Worm (Caenorhabditis elegans) whole organism, L1 larva: ENCODE results near the gene ceeh-1.

ENCODE experiments used
- C04F5.9 ChIP-seq: sonication (generic microtip); optimal IDR thresholded peaks from 2 replicates; lab custom pipeline; 2016; ENCODE audit warnings: missing genetic modification characterization, missing compliant biosample characterization
- C16A3.4 ChIP-seq: fragments of 150-350 bp; optimal IDR thresholded peaks from 2 replicates; lab custom pipeline; 2014; ENCODE audit warnings: missing biosample characterization, missing genetic modification characterization
- F16B12.6 ChIP-seq: fragments of 150-350 bp; optimal IDR thresholded peaks from 2 replicates; lab custom pipeline; 2014; ENCODE audit warnings: missing biosample characterization, missing genetic modification characterization
- Y116A8C.19 ChIP-seq: sonication (generic microtip); optimal IDR thresholded peaks from 2 replicates; lab custom pipeline; 2016; ENCODE audit warnings: missing compliant biosample characterization, missing genetic modification characterization, borderline replicate concordance
- aha-1 ChIP-seq: fragments of 150-350 bp; optimal IDR thresholded peaks from 2 replicates; lab custom pipeline; 2014; ENCODE audit warnings: missing biosample characterization, missing genetic modification characterization
- alr-1 ChIP-seq: fragments of 200-800 bp; sonication (Bioruptor generic); optimal IDR thresholded peaks from 2 replicates; lab custom pipeline; 2018; ENCODE audit warnings: borderline replicate concordance, mild to moderate bottlenecking, missing genetic modification characterization, missing compliant biosample characterization
- ama-1 ChIP-seq: fragments of 150-350 bp; optimal IDR thresholded peaks from 2 replicates; lab custom pipeline; 2014
- ceh-8 ChIP-seq: fragments of 200-800 bp; sonication (Bioruptor generic); optimal IDR thresholded peaks from 2 replicates; lab custom pipeline; 2018; ENCODE audit warnings: mild to moderate bottlenecking, missing genetic modification characterization, moderate library complexity, missing compliant biosample characterization
- ceh-82 ChIP-seq, 3 experiments: fragments of 150-350 bp in 1 of 3; sonication (generic microtip) in 2 of 3; optimal IDR thresholded peaks; 2 replicates each; lab custom pipeline; 2014 to 2017; ENCODE audit warnings: missing biosample characterization in 3 of 3, missing genetic modification characterization in 3 of 3
- dpl-1 ChIP-seq, 3 experiments: fragments of 150-350 bp in 2 of 3; sonication (generic microtip) in 1 of 3; optimal IDR thresholded peaks; 2 replicates each; lab custom pipeline; 2014 to 2017; ENCODE audit warnings: missing biosample characterization in 3 of 3, missing genetic modification characterization in 3 of 3, missing genetic modification reagents in 3 of 3
- dsc-1 ChIP-seq: sonication (generic microtip); optimal IDR thresholded peaks from 2 replicates; lab custom pipeline; 2016; ENCODE audit warnings: mild to moderate bottlenecking, missing genetic modification characterization, missing compliant biosample characterization
- efl-1 ChIP-seq, 4 experiments: fragments of 150-350 bp; optimal IDR thresholded peaks in 3 of 4; peaks in 1 of 4; 1 replicate in 1 of 4; 2 replicates in 3 of 4; lab custom pipeline; 2014; ENCODE audit warnings: missing biosample characterization in 2 of 4, missing genetic modification characterization in 2 of 4, missing genetic modification reagents in 2 of 4
- efl-3 ChIP-seq: fragments of 200-800 bp; sonication (Bioruptor generic); optimal IDR thresholded peaks from 2 replicates; lab custom pipeline; 2018; ENCODE audit warnings: mild to moderate bottlenecking, missing genetic modification characterization, missing compliant biosample characterization
- egl-13 ChIP-seq: sonication (generic microtip); optimal IDR thresholded peaks from 2 replicates; lab custom pipeline; 2016; ENCODE audit warnings: missing genotype, missing genetic modification reagents, missing genetic modification characterization, missing compliant biosample characterization
- elt-2 ChIP-seq: sonication (generic microtip); optimal IDR thresholded peaks from 2 replicates; lab custom pipeline; 2016; ENCODE audit warnings: missing genetic modification characterization, mild to moderate bottlenecking, inconsistent platforms, missing compliant biosample characterization, missing genetic modification reagents
- elt-3 ChIP-seq, 6 experiments: fragments of 150-350 bp in 1 of 6; sonication (generic microtip); optimal IDR thresholded peaks; 2 replicates each; lab custom pipeline; 2017 to 2018; ENCODE audit warnings: missing biosample characterization in 6 of 6, missing genetic modification characterization in 6 of 6, inconsistent platforms in 1 of 6
- ets-5 ChIP-seq: fragments of 200-800 bp; sonication (Bioruptor generic); IDR thresholded peaks from 2 replicates; pipeline ENCODE4 v1.3.6; 2022; ENCODE audit warnings: missing genetic modification characterization, missing compliant biosample characterization
- fkh-10 ChIP-seq: sonication (generic microtip); optimal IDR thresholded peaks from 2 replicates; lab custom pipeline; 2017; ENCODE audit warnings: missing biosample characterization, missing genetic modification reagents, missing genetic modification characterization
- fkh-4 ChIP-seq: sonication (generic microtip); optimal IDR thresholded peaks from 2 replicates; lab custom pipeline; 2016; ENCODE audit warnings: missing compliant biosample characterization, missing genetic modification characterization, borderline replicate concordance
- hlh-4 ChIP-seq: sonication (generic microtip); optimal IDR thresholded peaks from 2 replicates; lab custom pipeline; 2016; ENCODE audit warnings: mild to moderate bottlenecking, missing genetic modification characterization, missing compliant biosample characterization
- irx-1 ChIP-seq: sonication (generic microtip); optimal IDR thresholded peaks from 2 replicates; lab custom pipeline; 2016; ENCODE audit warnings: missing genetic modification characterization, missing compliant biosample characterization
- isw-1 ChIP-seq: fragments of 200-800 bp; sonication (Bioruptor generic); IDR thresholded peaks from 2 replicates; pipeline ENCODE4 v1.3.6; 2022; ENCODE audit warnings: missing genetic modification characterization, missing compliant biosample characterization
- jun-1 ChIP-seq: fragments of 150-350 bp; optimal IDR thresholded peaks from 2 replicates; lab custom pipeline; 2014; ENCODE audit warnings: missing biosample characterization, missing genetic modification reagents, missing genetic modification characterization
- lin-14 ChIP-seq: fragments of 200-800 bp; sonication (Bioruptor generic); optimal IDR thresholded peaks from 2 replicates; lab custom pipeline; 2018; ENCODE audit warnings: mild to moderate bottlenecking, missing genetic modification characterization, moderate library complexity, missing compliant biosample characterization
- lin-15B ChIP-seq: fragments of 150-350 bp; sonication (generic microtip); optimal IDR thresholded peaks from 3 replicates; lab custom pipeline; 2014; ENCODE audit warnings: missing biosample characterization, missing genetic modification characterization
- lin-39 ChIP-seq: fragments of 150-350 bp; optimal IDR thresholded peaks from 2 replicates; lab custom pipeline; 2014; ENCODE audit warnings: missing biosample characterization, missing genetic modification reagents, missing genetic modification characterization
- lsy-2 ChIP-seq, 2 experiments: fragments of 150-350 bp; optimal IDR thresholded peaks; 2 replicates each; lab custom pipeline; 2014; ENCODE audit warnings: missing biosample characterization in 2 of 2, missing genetic modification characterization in 2 of 2
- mab-9 ChIP-seq: fragments of 200-800 bp; sonication (Bioruptor generic); IDR thresholded peaks from 2 replicates; pipeline ENCODE4 v1.3.6; 2022; ENCODE audit warnings: missing genetic modification reagents, missing genetic modification characterization, missing compliant biosample characterization
- mdl-1 ChIP-seq, 2 experiments: fragments of 150-350 bp; optimal IDR thresholded peaks; 2 replicates each; lab custom pipeline; 2014 to 2017; ENCODE audit warnings: missing biosample characterization in 2 of 2, missing genetic modification characterization in 2 of 2, inconsistent platforms in 1 of 2
- nhr-19 ChIP-seq: fragments of 200-800 bp; sonication (Bioruptor generic); conservative IDR thresholded peaks from 2 replicates; pipeline ENCODE4 v1.3.6; 2022; ENCODE audit warnings: missing genetic modification characterization, missing compliant biosample characterization
- nhr-20 ChIP-seq: sonication (generic microtip); optimal IDR thresholded peaks from 2 replicates; lab custom pipeline; 2016; ENCODE audit warnings: mild to moderate bottlenecking, missing genetic modification characterization, missing compliant biosample characterization
- nhr-237 ChIP-seq: fragments of 150-350 bp; optimal IDR thresholded peaks from 2 replicates; lab custom pipeline; 2014; ENCODE audit warnings: missing biosample characterization, missing genetic modification characterization
- nhr-77 ChIP-seq: fragments of 150-350 bp; optimal IDR thresholded peaks from 2 replicates; lab custom pipeline; 2014; ENCODE audit warnings: missing biosample characterization, missing genetic modification characterization
- nhr-90 ChIP-seq: sonication (generic microtip); optimal IDR thresholded peaks from 2 replicates; lab custom pipeline; 2016; ENCODE audit warnings: mild to moderate bottlenecking, missing genetic modification characterization, missing compliant biosample characterization; ENCODE audit not compliant: poor library complexity
- pag-3 ChIP-seq: sonication (generic microtip); optimal IDR thresholded peaks from 2 replicates; lab custom pipeline; 2017; ENCODE audit warnings: missing genetic modification characterization, mild to moderate bottlenecking, missing compliant biosample characterization, antibody characterized with exemption, borderline replicate concordance; ENCODE audit not compliant: insufficient read depth
- pax-3 ChIP-seq: fragments of 200-800 bp; sonication (Bioruptor generic); optimal IDR thresholded peaks from 2 replicates; lab custom pipeline; 2018; ENCODE audit warnings: mild to moderate bottlenecking, missing genetic modification characterization, moderate library complexity, missing compliant biosample characterization
- pqm-1 ChIP-seq: sonication (generic microtip); optimal IDR thresholded peaks from 3 replicates; lab custom pipeline; 2017; ENCODE audit warnings: missing biosample characterization, missing genetic modification characterization
- rnt-1 ChIP-seq: sonication (generic microtip); optimal IDR thresholded peaks from 2 replicates; lab custom pipeline; 2016; ENCODE audit warnings: mild to moderate bottlenecking, missing genetic modification characterization, moderate library complexity, missing compliant biosample characterization
- snpc-4 ChIP-seq: fragments of 150-350 bp; optimal IDR thresholded peaks from 2 replicates; lab custom pipeline; 2014; ENCODE audit warnings: missing biosample characterization, missing genetic modification characterization
- snu-23 ChIP-seq: sonication (generic microtip); optimal IDR thresholded peaks from 2 replicates; lab custom pipeline; 2016; ENCODE audit warnings: missing genetic modification characterization, missing compliant biosample characterization
- sox-4 ChIP-seq: sonication (generic microtip); optimal IDR thresholded peaks from 2 replicates; lab custom pipeline; 2016; ENCODE audit warnings: missing genetic modification characterization, missing compliant biosample characterization
- sup-37 ChIP-seq: fragments of 200-800 bp; sonication (Bioruptor generic); optimal IDR thresholded peaks from 2 replicates; lab custom pipeline; 2018; ENCODE audit warnings: mild to moderate bottlenecking, missing genetic modification characterization, missing compliant biosample characterization
- swsn-7 ChIP-seq: sonication (generic microtip); optimal IDR thresholded peaks from 2 replicates; lab custom pipeline; 2016; ENCODE audit warnings: missing genetic modification characterization, missing compliant biosample characterization
- tlp-1 ChIP-seq: fragments of 150-350 bp; optimal IDR thresholded peaks from 2 replicates; lab custom pipeline; 2014; ENCODE audit warnings: missing biosample characterization, missing genetic modification characterization
- unc-130 ChIP-seq: fragments of 150-350 bp; optimal IDR thresholded peaks from 2 replicates; lab custom pipeline; 2017; ENCODE audit warnings: missing biosample characterization, missing genetic modification characterization, inconsistent platforms
- unc-62 ChIP-seq: fragments of 150-350 bp; optimal IDR thresholded peaks from 2 replicates; lab custom pipeline; 2014; ENCODE audit warnings: missing biosample characterization, missing genetic modification reagents, missing genetic modification characterization
- unc-86 ChIP-seq: sonication (generic microtip); optimal IDR thresholded peaks from 2 replicates; lab custom pipeline; 2016; ENCODE audit warnings: missing genetic modification characterization, missing compliant biosample characterization
- unc-98 ChIP-seq: fragments of 200-800 bp; sonication (Bioruptor generic); IDR thresholded peaks from 2 replicates; pipeline ENCODE4 v1.3.6; 2022; ENCODE audit warnings: missing genetic modification characterization, missing compliant biosample characterization
- zag-1 ChIP-seq: fragments of 150-350 bp; optimal IDR thresholded peaks from 2 replicates; lab custom pipeline; 2014; ENCODE audit warnings: missing biosample characterization, missing genetic modification characterization
- zip-4 ChIP-seq: fragments of 200-800 bp; sonication (Bioruptor generic); optimal IDR thresholded peaks from 2 replicates; lab custom pipeline; 2018; ENCODE audit warnings: mild to moderate bottlenecking, missing genetic modification characterization, moderate library complexity, missing compliant biosample characterization
- ztf-4 ChIP-seq: fragments of 150-350 bp; optimal IDR thresholded peaks from 2 replicates; lab custom pipeline; 2014; ENCODE audit warnings: missing biosample characterization, missing genetic modification characterization

ceeh-1 gene

ce11 chrIII:845485-845884, 13.4 kb upstream of the ceeh-1 start, which contains the start of gene K02F3.2 (continued):
- TF ChIP-seq lin-39 (tag; lab: Kevin White, UChicago) = no peak
- TF ChIP-seq hlh-4 (tag; lab: Kevin White, UChicago) = no peak
- TF ChIP-seq elt-3 (tag; optimal IDR thresholded peaks at IDR 0.05; lab: Kevin White, UChicago) = peak in 2 of 6 experiments; percentile 32 to 84
- TF ChIP-seq nhr-77 (tag; lab: Kevin White, UChicago) = no peak
- TF ChIP-seq rnt-1 (tag; lab: Kevin White, UChicago) = no peak
- no peak for TF ChIP-seq unc-86 (tag; lab: Kevin White, UChicago)
- TF ChIP-seq swsn-7 = peak; percentile 43
- TF ChIP-seq Y116A8C.19 (tag; lab: Kevin White, UChicago) = no peak
- TF ChIP-seq ceh-82 (tag; optimal IDR thresholded peaks at IDR 0.05; lab: Kevin White, UChicago) = peak in 1 of 3 experiments; percentile 25
- TF ChIP-seq unc-130 (tag; lab: Kevin White, UChicago) = peak; percentile 1
- TF ChIP-seq C16A3.4 (tag; lab: Kevin White, UChicago) = peak; percentile 59
- no peak for TF ChIP-seq fkh-10
- TF ChIP-seq C04F5.9 (tag; lab: Kevin White, UChicago) = no peak
- no peak for TF ChIP-seq snpc-4 (tag; lab: Kevin White, UChicago)
- TF ChIP-seq fkh-4 (tag; lab: Kevin White, UChicago) = no peak
- no peak for TF ChIP-seq irx-1
- no peak for TF ChIP-seq zag-1 (tag; lab: Kevin White, UChicago)
- TF ChIP-seq dsc-1 (tag; lab: Kevin White, UChicago) = peak; percentile 29
- TF ChIP-seq ztf-4 = no peak
- peak; percentile 73 for TF ChIP-seq nhr-90
- peak in 1 of 2 experiments; percentile 43 for TF ChIP-seq mdl-1 (tag; optimal IDR thresholded peaks at IDR 0.05; lab: Kevin White, UChicago)
- TF ChIP-seq tlp-1 (tag; lab: Kevin White, UChicago) = no peak
- no peak for TF ChIP-seq F16B12.6 (tag; lab: Kevin White, UChicago)
- no peak for TF ChIP-seq ceh-8 (GFP tag; lab: Kevin White, UChicago)
- TF ChIP-seq pqm-1 (tag; lab: Kevin White, UChicago) = no peak
- TF ChIP-seq aha-1 = no peak
- TF ChIP-seq efl-3 (GFP tag; lab: Kevin White, UChicago) = no peak
- TF ChIP-seq nhr-237 (tag; lab: Kevin White, UChicago) = no peak
- TF ChIP-seq sup-37 = no peak
- 0 out of 2 replicates have a peak, but pooled peaks have one; percentile 5 for TF ChIP-seq isw-1 (GFP tag; lab: Robert Waterston, UW)
- no peak for TF ChIP-seq unc-98 (GFP tag; lab: Robert Waterston, UW)
- peak; percentile 64 for TF ChIP-seq nhr-20 (tag; lab: Kevin White, UChicago)
- no peak for TF ChIP-seq egl-13 (tag; lab: Kevin White, UChicago)
- peak; percentile 69 for TF ChIP-seq snu-23 (GFP tag; lab: Kevin White, UChicago)
- TF ChIP-seq ets-5 (GFP tag; lab: Robert Waterston, UW) = no peak
- no peak for TF ChIP-seq mab-9 (GFP tag; lab: Robert Waterston, UW)
- no peak for TF ChIP-seq zip-4 (GFP tag; lab: Kevin White, UChicago)
- TF ChIP-seq ama-1 (lab: Kevin White, UChicago) = no peak
- TF ChIP-seq lin-14 (GFP tag; lab: Kevin White, UChicago) = no peak
- TF ChIP-seq pax-3 (tag; lab: Kevin White, UChicago) = no peak
- TF ChIP-seq dpl-1 (GFP tag; optimal IDR thresholded peaks at IDR 0.05; lab: Kevin White, UChicago) = peak; percentile 85 to 91 (median 89)
- TF ChIP-seq unc-62 (GFP tag; lab: Kevin White, UChicago) = no peak
- no peak for TF ChIP-seq jun-1 (tag; lab: Kevin White, UChicago)

DNA sequence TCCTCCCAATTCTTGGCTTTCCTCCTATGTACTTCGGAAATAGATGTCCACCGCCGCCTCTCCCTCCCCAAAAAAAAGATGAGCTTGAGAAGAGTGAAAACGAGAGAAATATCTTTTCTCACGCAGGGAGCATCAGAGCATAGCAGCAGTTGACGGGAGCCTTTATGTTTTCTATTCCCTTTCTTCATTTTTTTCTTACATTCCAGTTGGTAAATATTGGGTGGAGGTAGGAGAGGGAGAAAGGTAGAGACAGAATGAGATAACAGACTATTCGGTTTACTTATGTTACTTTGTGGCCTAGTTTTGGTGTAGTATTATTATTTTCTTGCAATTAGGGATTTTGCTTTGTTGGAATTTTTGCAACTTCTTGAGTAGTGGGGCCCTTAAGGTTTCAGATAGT, 12.5 kb upstream of the ceeh-1 start:
- TF ChIP-seq unc-62 (GFP tag; lab: Kevin White, UChicago) = no peak
- no peak for TF ChIP-seq fkh-10
- no peak for TF ChIP-seq nhr-20 (tag; lab: Kevin White, UChicago)
- no peak for TF ChIP-seq nhr-77 (tag; lab: Kevin White, UChicago)
- no peak for TF ChIP-seq ama-1 (lab: Kevin White, UChicago)
- TF ChIP-seq F16B12.6 (tag; lab: Kevin White, UChicago) = no peak
- TF ChIP-seq nhr-19 = no peak
- no peak for TF ChIP-seq pqm-1 (tag; lab: Kevin White, UChicago)
- TF ChIP-seq efl-1 (optimal IDR thresholded peaks at IDR 0.05; lab: Kevin White, UChicago) = no peak
- TF ChIP-seq efl-1 (GFP tag; optimal IDR thresholded peaks at IDR 0.05 in 1 of 2; lab: Kevin White, UChicago) = peak in 1 of 2 experiments; percentile 92
- TF ChIP-seq fkh-4 (tag; lab: Kevin White, UChicago) = no peak
- no peak for TF ChIP-seq alr-1
- peak; percentile 39 for TF ChIP-seq rnt-1 (tag; lab: Kevin White, UChicago)
- peak in 1 of 2 experiments; percentile 4 for TF ChIP-seq lsy-2 (tag; optimal IDR thresholded peaks at IDR 0.05; lab: Kevin White, UChicago)
- TF ChIP-seq lin-15B (tag; lab: Kevin White, UChicago) = no peak
- TF ChIP-seq elt-2 (tag; lab: Kevin White, UChicago) = no peak
- TF ChIP-seq ets-5 (GFP tag; lab: Robert Waterston, UW) = no peak
- TF ChIP-seq sox-4 (tag; lab: Kevin White, UChicago) = no peak
- no peak for TF ChIP-seq pag-3 (tag; lab: Kevin White, UChicago)
